Fruit fly (Drosophila melanogaster) whole organism, adult: ENCODE results near the gene p23.
A peak's percentile ranks its signal among the peaks of the same experiment; 100 is the strongest.

ENCODE experiments used
- CG11617 ChIP-seq: fragments of 200-800 bp; sonication (Bioruptor generic); optimal IDR thresholded peaks from 2 replicates; lab custom pipeline; 2017; ENCODE audit warnings: mild to moderate bottlenecking, missing biosample characterization, missing genetic modification reagents, missing genetic modification characterization
- CG12768 ChIP-seq: fragments of 200-800 bp; sonication (Bioruptor generic); optimal IDR thresholded peaks from 2 replicates; lab custom pipeline; 2017; ENCODE audit warnings: missing biosample characterization, missing genetic modification characterization, mild to moderate bottlenecking, moderate library complexity, missing genetic modification reagents
- CG14711 ChIP-seq: fragments of 200-800 bp; sonication (Bioruptor generic); optimal IDR thresholded peaks from 2 replicates; lab custom pipeline; 2018; ENCODE audit warnings: missing biosample characterization, mild to moderate bottlenecking, missing genetic modification characterization, moderate library complexity
- CG1620 ChIP-seq: fragments of 200-800 bp; sonication (Bioruptor generic); optimal IDR thresholded peaks from 2 replicates; lab custom pipeline; 2016; ENCODE audit warnings: missing biosample characterization, missing genetic modification characterization
- CG33017 ChIP-seq: fragments of 200-800 bp; sonication (Bioruptor generic); optimal IDR thresholded peaks from 2 replicates; lab custom pipeline; 2018; ENCODE audit warnings: missing biosample characterization, mild to moderate bottlenecking, missing genetic modification characterization, moderate library complexity
- CG5204 ChIP-seq: fragments of 200-800 bp; sonication (Bioruptor generic); optimal IDR thresholded peaks from 2 replicates; lab custom pipeline; 2016; ENCODE audit warnings: missing biosample characterization, missing genetic modification characterization
- CG7045 ChIP-seq: fragments of 200-800 bp; sonication (Bioruptor generic); optimal IDR thresholded peaks from 2 replicates; lab custom pipeline; 2017; ENCODE audit warnings: missing biosample characterization, mild to moderate bottlenecking, missing genetic modification characterization
- CG7101 ChIP-seq: fragments of 200-800 bp; sonication (Bioruptor generic); optimal IDR thresholded peaks from 2 replicates; lab custom pipeline; 2018; ENCODE audit warnings: missing biosample characterization, mild to moderate bottlenecking, missing genetic modification characterization, moderate library complexity
- Clk ChIP-seq: fragments of 200-800 bp; sonication (Bioruptor generic); optimal IDR thresholded peaks from 2 replicates; lab custom pipeline; 2017; ENCODE audit warnings: missing biosample characterization, missing genetic modification characterization
- Crg-1 ChIP-seq: fragments of 200-800 bp; sonication (Bioruptor generic); optimal IDR thresholded peaks from 2 replicates; lab custom pipeline; 2016; ENCODE audit warnings: missing biosample characterization, missing genetic modification characterization
- Hr96 ChIP-seq: fragments of 200-800 bp; sonication (Bioruptor generic); optimal IDR thresholded peaks from 2 replicates; lab custom pipeline; 2016; ENCODE audit warnings: missing biosample characterization, missing genetic modification characterization
- Mnt ChIP-seq: fragments of 200-800 bp; sonication (Bioruptor generic); optimal IDR thresholded peaks from 2 replicates; lab custom pipeline; 2016; ENCODE audit warnings: missing biosample characterization, mild to moderate bottlenecking, missing genetic modification characterization
- bab1 ChIP-seq: fragments of 200-800 bp; sonication (Bioruptor generic); optimal IDR thresholded peaks from 3 replicates; lab custom pipeline; 2019; ENCODE audit warnings: missing biosample characterization, mild to moderate bottlenecking, missing genetic modification characterization, moderate library complexity
- cic ChIP-seq: fragments of 200-800 bp; sonication (Bioruptor generic); optimal IDR thresholded peaks from 2 replicates; lab custom pipeline; 2017; ENCODE audit warnings: missing biosample characterization, mild to moderate bottlenecking, missing genetic modification characterization, moderate library complexity
- cnc ChIP-seq, 2 experiments: fragments of >200 bp; optimal IDR thresholded peaks; 2 replicates each; lab custom pipeline; 2017
- kay ChIP-seq: fragments of 200-800 bp; sonication (Bioruptor generic); peaks from one replicate; lab custom pipeline; 2016; ENCODE audit warnings: missing biosample characterization, missing genetic modification characterization, borderline replicate concordance
- ovo ChIP-seq: fragments of 200-800 bp; sonication (Bioruptor generic); optimal IDR thresholded peaks from 2 replicates; lab custom pipeline; 2016; ENCODE audit warnings: missing biosample characterization, missing genetic modification characterization
- pad ChIP-seq: fragments of 200-800 bp; sonication (Bioruptor generic); optimal IDR thresholded peaks from 3 replicates; lab custom pipeline; 2017; ENCODE audit warnings: missing biosample characterization, missing genetic modification characterization, mild to moderate bottlenecking, moderate library complexity, missing genetic modification reagents
- tj ChIP-seq: fragments of 200-800 bp; sonication (Bioruptor generic); optimal IDR thresholded peaks from 3 replicates; lab custom pipeline; 2017; ENCODE audit warnings: missing biosample characterization, mild to moderate bottlenecking, missing genetic modification characterization, moderate library complexity
- toe ChIP-seq: fragments of 200-800 bp; sonication (Bioruptor generic); optimal IDR thresholded peaks from 2 replicates; lab custom pipeline; 2016; ENCODE audit warnings: missing biosample characterization, missing genetic modification characterization

p23 gene

DNA sequence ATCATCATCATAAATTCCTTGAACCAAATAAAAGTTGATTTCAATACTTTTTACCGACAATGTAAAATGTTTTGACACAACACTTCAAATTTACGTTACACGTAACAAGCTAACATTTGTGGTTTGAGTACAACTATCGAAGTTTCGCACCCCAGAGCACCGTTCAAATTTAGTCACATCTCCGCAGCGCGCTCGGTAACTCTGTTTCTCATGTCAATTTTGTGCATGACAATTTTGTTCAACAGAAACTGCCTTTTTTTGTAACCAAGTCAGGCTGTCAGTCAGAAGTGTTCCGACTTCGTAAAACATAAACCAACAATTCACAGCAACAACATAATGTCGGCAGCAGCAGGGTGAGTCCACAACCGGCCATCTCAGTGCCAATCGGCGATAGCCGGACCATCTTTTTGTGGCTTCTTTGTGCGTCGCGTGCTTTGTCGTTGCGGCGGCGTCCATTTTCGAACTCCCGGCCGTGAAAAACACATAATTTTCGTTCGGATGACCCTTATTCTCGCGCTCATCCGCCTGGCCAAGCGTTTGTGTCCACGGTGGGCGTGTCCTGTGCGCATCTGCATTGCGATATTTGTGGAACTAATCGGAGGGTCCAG, at the start of gene p23:
Gene p23 (plus strand): TSS at position 194 of the 608 bp plus-strand sequence.
- TF ChIP-seq CG7045 (GFP tag; lab: Kevin White, UChicago) (no peak), bab1 (GFP tag; lab: Kevin White, UChicago) (peak; percentile 61), kay (GFP tag; lab: Kevin White, UChicago) (no peak), Crg-1 (no peak), CG1620 (GFP tag; lab: Kevin White, UChicago) (peak; percentile 49), Mnt (GFP tag; lab: Kevin White, UChicago) (peak; percentile 39), pad (peak; percentile 4), CG11617 (no peak), CG5204 (GFP tag; lab: Kevin White, UChicago) (no peak), cic (GFP tag; lab: Kevin White, UChicago) (no peak), tj (GFP tag; lab: Kevin White, UChicago) (no peak), CG33017 (tag; lab: Kevin White, UChicago) (no peak), Clk (GFP tag; lab: Kevin White, UChicago) (no peak), CG12768 (GFP tag; lab: Kevin White, UChicago) (no peak), Hr96 (GFP tag; lab: Kevin White, UChicago) (no peak), cnc (optimal IDR thresholded peaks at IDR 0.05; lab: Kevin White, UChicago) (no peak), CG14711 (tag; lab: Kevin White, UChicago) (peak; percentile 88), ovo (GFP tag; lab: Kevin White, UChicago) (peak; percentile 18), toe (GFP tag; lab: Kevin White, UChicago) (no peak), CG7101 (tag; lab: Kevin White, UChicago) (peak; percentile 12)

DNA sequence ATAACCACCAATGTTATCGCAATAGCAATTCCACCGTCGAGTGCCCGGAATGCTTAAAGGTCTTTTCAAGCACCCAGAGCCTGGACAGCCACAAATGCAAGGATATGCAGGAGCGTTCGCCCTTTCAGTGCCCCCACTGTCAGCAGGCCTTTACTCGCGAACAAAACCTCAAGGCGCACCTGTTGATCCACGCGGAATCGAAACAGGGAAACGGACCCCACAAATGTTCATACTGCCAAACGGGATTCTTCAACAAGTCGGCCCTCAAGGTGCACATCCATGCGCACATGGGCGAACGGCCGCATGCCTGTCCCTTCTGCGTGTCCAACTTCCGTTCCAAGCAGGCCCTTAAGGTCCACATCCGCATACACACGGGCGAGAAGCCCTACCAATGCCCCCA, 49.7 kb upstream of the p23 start:
- no peak for TF ChIP-seq cnc (optimal IDR thresholded peaks at IDR 0.05; lab: Kevin White, UChicago)
- no peak for TF ChIP-seq Mnt (GFP tag; lab: Kevin White, UChicago)
- no peak for TF ChIP-seq Clk (GFP tag; lab: Kevin White, UChicago)
- no peak for TF ChIP-seq CG1620 (GFP tag; lab: Kevin White, UChicago)
- no peak for TF ChIP-seq CG33017 (tag; lab: Kevin White, UChicago)
- TF ChIP-seq toe (GFP tag; lab: Kevin White, UChicago): no peak
- no peak for TF ChIP-seq tj (GFP tag; lab: Kevin White, UChicago)
- no peak for TF ChIP-seq CG7101 (tag; lab: Kevin White, UChicago)
- TF ChIP-seq CG11617: no peak
- TF ChIP-seq CG7045 (GFP tag; lab: Kevin White, UChicago): no peak
- TF ChIP-seq CG12768 (GFP tag; lab: Kevin White, UChicago): no peak
- TF ChIP-seq CG14711 (tag; lab: Kevin White, UChicago): no peak
- no peak for TF ChIP-seq bab1 (GFP tag; lab: Kevin White, UChicago)
- TF ChIP-seq Hr96 (GFP tag; lab: Kevin White, UChicago): no peak
- no peak for TF ChIP-seq Crg-1
- no peak for TF ChIP-seq kay (GFP tag; lab: Kevin White, UChicago)
- TF ChIP-seq cic (GFP tag; lab: Kevin White, UChicago): no peak
- no peak for TF ChIP-seq ovo (GFP tag; lab: Kevin White, UChicago)

DNA sequence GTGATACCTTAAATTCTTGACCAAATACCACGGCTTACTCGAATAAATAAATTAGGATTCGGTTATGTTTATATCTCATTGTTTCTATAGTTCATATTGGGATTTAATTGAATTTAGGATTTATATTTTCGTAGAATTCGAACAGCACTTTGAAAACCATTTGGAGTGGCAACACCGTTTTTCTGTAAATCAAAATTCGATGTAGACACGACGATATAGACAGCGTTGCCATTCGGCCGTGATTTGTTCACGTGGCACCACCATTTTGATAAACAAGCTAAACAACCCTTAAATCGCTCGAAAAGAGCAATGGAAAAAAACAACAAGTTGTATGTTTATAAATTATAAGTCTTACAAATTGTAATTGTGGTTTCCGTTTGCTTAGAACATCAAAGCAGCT, 49.1 kb upstream of the p23 start:
- TF ChIP-seq cnc (optimal IDR thresholded peaks at IDR 0.05; lab: Kevin White, UChicago): no peak
- peak; percentile 88 for TF ChIP-seq Mnt (GFP tag; lab: Kevin White, UChicago)
- TF ChIP-seq CG14711 (tag; lab: Kevin White, UChicago): peak; percentile 88
- peak; percentile 4 for TF ChIP-seq bab1 (GFP tag; lab: Kevin White, UChicago)

DNA sequence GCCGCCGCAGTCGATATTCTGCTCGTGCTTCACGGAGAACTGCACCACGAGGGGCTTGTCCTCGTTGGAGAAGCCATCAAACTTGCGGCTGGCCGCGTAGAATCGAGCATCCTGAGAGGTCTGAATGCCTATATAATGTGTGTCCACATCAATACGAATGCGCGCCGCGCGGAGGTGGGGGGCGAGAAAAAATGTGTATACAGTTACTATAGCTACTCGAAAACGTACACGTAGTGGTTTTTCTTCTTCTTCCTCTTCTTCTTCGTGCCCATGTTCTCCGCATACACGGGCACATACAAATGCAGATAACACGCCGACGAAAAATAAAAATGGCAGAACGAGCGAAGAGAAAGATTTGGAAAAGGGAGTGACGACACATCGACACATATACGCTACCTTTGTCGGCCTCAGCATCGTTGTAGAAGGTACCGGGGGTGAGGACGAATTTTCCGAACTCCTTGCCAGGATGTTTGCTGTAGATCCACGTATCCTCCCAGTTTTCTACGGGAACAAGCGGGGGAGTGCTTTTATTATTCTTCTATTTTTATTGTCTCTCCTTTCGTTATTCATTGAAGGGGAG, 47.6 kb upstream of the p23 start:
- TF ChIP-seq CG5204 (GFP tag; lab: Kevin White, UChicago) (no peak), pad (no peak), bab1 (GFP tag; lab: Kevin White, UChicago) (no peak), CG7101 (tag; lab: Kevin White, UChicago) (no peak), Clk (GFP tag; lab: Kevin White, UChicago) (no peak), cnc (optimal IDR thresholded peaks at IDR 0.05; lab: Kevin White, UChicago) (no peak), ovo (GFP tag; lab: Kevin White, UChicago) (peak; percentile 49), tj (GFP tag; lab: Kevin White, UChicago) (peak; percentile 74), Crg-1 (no peak), CG33017 (tag; lab: Kevin White, UChicago) (no peak), CG1620 (GFP tag; lab: Kevin White, UChicago) (no peak), CG11617 (no peak), CG14711 (tag; lab: Kevin White, UChicago) (no peak), Mnt (GFP tag; lab: Kevin White, UChicago) (peak; percentile 70), CG7045 (GFP tag; lab: Kevin White, UChicago) (no peak), kay (GFP tag; lab: Kevin White, UChicago) (no peak), toe (GFP tag; lab: Kevin White, UChicago) (no peak), cic (GFP tag; lab: Kevin White, UChicago) (peak; percentile 97), CG12768 (GFP tag; lab: Kevin White, UChicago) (no peak), Hr96 (GFP tag; lab: Kevin White, UChicago) (no peak)

DNA sequence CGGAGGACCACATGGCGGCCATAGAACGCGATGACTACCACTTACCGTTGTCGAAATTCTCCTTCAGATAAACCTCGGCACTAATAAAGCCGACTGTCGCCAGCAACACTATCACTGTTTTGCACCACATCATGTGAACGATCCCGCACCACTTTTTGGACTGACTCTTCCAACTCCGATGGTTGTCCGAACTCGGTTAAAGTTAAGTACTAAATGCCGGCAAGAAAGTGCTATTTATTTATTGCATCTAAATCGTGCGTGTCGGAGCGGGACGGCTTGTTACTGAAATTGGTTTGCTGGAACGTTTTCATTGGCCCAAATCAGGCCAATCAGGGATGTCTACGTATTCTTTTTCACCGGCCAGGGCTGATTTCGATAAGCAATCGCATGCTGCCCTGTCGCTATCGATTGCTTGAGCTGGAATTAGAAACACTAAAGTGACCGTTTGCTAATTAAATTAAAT, 47.1 kb upstream of the p23 start, which contains the start of gene Calr:
Gene Calr (minus strand): TSS at position 219 of the 463 bp plus-strand sequence.
- TF ChIP-seq CG11617 (no peak), Crg-1 (peak; percentile 61), cnc (optimal IDR thresholded peaks at IDR 0.05; lab: Kevin White, UChicago) (no peak), Hr96 (GFP tag; lab: Kevin White, UChicago) (no peak), kay (GFP tag; lab: Kevin White, UChicago) (no peak), toe (GFP tag; lab: Kevin White, UChicago) (no peak), ovo (GFP tag; lab: Kevin White, UChicago) (no peak), cic (GFP tag; lab: Kevin White, UChicago) (peak; percentile 19), CG7101 (tag; lab: Kevin White, UChicago) (peak; percentile 65), bab1 (GFP tag; lab: Kevin White, UChicago) (peak; percentile 65), pad (peak; percentile 42), tj (GFP tag; lab: Kevin White, UChicago) (no peak), CG1620 (GFP tag; lab: Kevin White, UChicago) (peak; percentile 19), CG7045 (GFP tag; lab: Kevin White, UChicago) (peak; percentile 47), CG5204 (GFP tag; lab: Kevin White, UChicago) (no peak), CG14711 (tag; lab: Kevin White, UChicago) (peak; percentile 46), CG33017 (tag; lab: Kevin White, UChicago) (peak; percentile 59), Mnt (GFP tag; lab: Kevin White, UChicago) (peak; percentile 87), CG12768 (GFP tag; lab: Kevin White, UChicago) (peak; percentile 76), Clk (GFP tag; lab: Kevin White, UChicago) (no peak)
